Worm (Caenorhabditis elegans) whole organism, L4 larva: Measurements from ENCODE around the gene clhm-1.

Experiments used
- D1046.2 ChIP-seq: fragments of 200-800 bp; sonication (Bioruptor generic); IDR thresholded peaks from 2 replicates; pipeline ENCODE4 v1.3.6; 2022; ENCODE audit warnings: missing genetic modification characterization, missing compliant biosample characterization
- F26F4.8 ChIP-seq: fragments of 200-800 bp; sonication (Bioruptor generic); conservative IDR thresholded peaks from 2 replicates; pipeline ENCODE4 v1.3.6; 2022; ENCODE audit warnings: missing genetic modification characterization, missing compliant biosample characterization
- F37D6.2 ChIP-seq: sonication (generic microtip); optimal IDR thresholded peaks from 2 replicates; lab custom pipeline; 2016; ENCODE audit warnings: mild to moderate bottlenecking, missing genetic modification characterization, missing compliant biosample characterization
- F44E2.7 ChIP-seq: fragments of 200-800 bp; sonication (Bioruptor generic); IDR thresholded peaks from 2 replicates; pipeline ENCODE4 v2.1.2; 2022; ENCODE audit warnings: missing genetic modification characterization, missing compliant biosample characterization
- R02D3.7 ChIP-seq: fragments of 150-350 bp; sonication (generic microtip); optimal IDR thresholded peaks from 3 replicates; lab custom pipeline; 2014; ENCODE audit warnings: missing biosample characterization, missing genetic modification characterization
- T20F7.1 ChIP-seq: fragments of 200-800 bp; sonication (Bioruptor generic); optimal IDR thresholded peaks from 2 replicates; lab custom pipeline; 2018; ENCODE audit warnings: mild to moderate bottlenecking, missing genetic modification characterization, missing compliant biosample characterization
- T26A8.4 ChIP-seq: fragments of 200-800 bp; sonication (Bioruptor generic); IDR thresholded peaks from 2 replicates; pipeline ENCODE4 v1.3.6; 2022; ENCODE audit warnings: missing genetic modification characterization, missing compliant biosample characterization
- Y105C5A.15 ChIP-seq: fragments of 200-800 bp; sonication (Bioruptor generic); IDR thresholded peaks from 2 replicates; pipeline ENCODE4 v1.3.6; 2022; ENCODE audit warnings: missing genetic modification characterization, missing compliant biosample characterization
- Y48G9A.11 ChIP-seq: fragments of 200-800 bp; sonication (Bioruptor generic); IDR thresholded peaks from 2 replicates; pipeline ENCODE4 v1.3.6; 2022; ENCODE audit warnings: missing genetic modification reagents, missing genetic modification characterization, missing compliant biosample characterization
- Y5F2A.4 ChIP-seq: fragments of 200-800 bp; sonication (Bioruptor generic); optimal IDR thresholded peaks from 2 replicates; lab custom pipeline; 2018; ENCODE audit warnings: mild to moderate bottlenecking, missing genetic modification characterization, missing compliant biosample characterization
- ZK337.2 ChIP-seq: fragments of 200-800 bp; sonication (Bioruptor generic); IDR thresholded peaks from 2 replicates; pipeline ENCODE4 v1.3.6; 2022; ENCODE audit warnings: missing genetic modification reagents, missing genetic modification characterization, missing compliant biosample characterization
- ZK546.5 ChIP-seq, 2 experiments: sonication (generic microtip); optimal IDR thresholded peaks; 2 replicates each; lab custom pipeline; 2017; ENCODE audit warnings: missing biosample characterization in 2 of 2, missing genetic modification characterization in 2 of 2
- aha-1 ChIP-seq: fragments of 150-350 bp; peaks from one replicate; lab custom pipeline; 2014; ENCODE audit warnings: missing biosample characterization, missing genetic modification characterization
- aly-2 ChIP-seq: sonication (generic microtip); optimal IDR thresholded peaks from 2 replicates; lab custom pipeline; 2018; ENCODE audit warnings: missing biosample characterization, missing genetic modification characterization
- arid-1 ChIP-seq: fragments of 200-800 bp; sonication (Bioruptor generic); conservative IDR thresholded peaks from 2 replicates; pipeline ENCODE4 v1.3.6; 2022; ENCODE audit warnings: missing genetic modification reagents, missing genetic modification characterization, missing compliant biosample characterization
- ceh-20 ChIP-seq: fragments of 200-800 bp; sonication (Bioruptor generic); IDR thresholded peaks from 2 replicates; pipeline ENCODE4 v1.3.6; 2022; ENCODE audit warnings: missing genetic modification reagents, missing genetic modification characterization, missing compliant biosample characterization
- ceh-28 ChIP-seq: fragments of 150-350 bp; optimal IDR thresholded peaks from 2 replicates; lab custom pipeline; 2014; ENCODE audit warnings: missing biosample characterization, missing genetic modification reagents, missing genetic modification characterization
- ceh-44 ChIP-seq: fragments of 200-800 bp; sonication (Bioruptor generic); IDR thresholded peaks from 2 replicates; pipeline ENCODE4 v1.3.6; 2022; ENCODE audit warnings: missing genetic modification reagents, missing genetic modification characterization, missing compliant biosample characterization
- ces-1 ChIP-seq: fragments of 150-350 bp; sonication (generic microtip); optimal IDR thresholded peaks from 4 replicates; lab custom pipeline; 2014; ENCODE audit warnings: missing biosample characterization, missing genetic modification reagents, missing genetic modification characterization
- ctbp-1 ChIP-seq: fragments of 200-800 bp; sonication (Bioruptor generic); IDR thresholded peaks from 2 replicates; pipeline ENCODE4 v1.3.6; 2022; ENCODE audit warnings: missing genetic modification reagents, missing genetic modification characterization, missing compliant biosample characterization
- daf-12 ChIP-seq: fragments of 150-350 bp; optimal IDR thresholded peaks from 2 replicates; lab custom pipeline; 2014; ENCODE audit warnings: missing biosample characterization, missing genetic modification reagents, missing genetic modification characterization
- daf-19 ChIP-seq: fragments of 200-800 bp; sonication (Bioruptor generic); conservative IDR thresholded peaks from 2 replicates; pipeline ENCODE4 v1.3.6; 2022; ENCODE audit warnings: missing genetic modification characterization, missing compliant biosample characterization
- dmd-6 ChIP-seq: fragments of 200-800 bp; sonication (Bioruptor generic); IDR thresholded peaks from 2 replicates; pipeline ENCODE4 v1.3.6; 2022; ENCODE audit warnings: missing genetic modification reagents, missing genetic modification characterization, missing compliant biosample characterization
- dmd-9 ChIP-seq: fragments of 200-800 bp; sonication (Bioruptor generic); IDR thresholded peaks from 2 replicates; pipeline ENCODE4 v1.3.6; 2022; ENCODE audit warnings: missing genetic modification reagents, missing genetic modification characterization, missing compliant biosample characterization
- duxl-1 ChIP-seq: sonication (generic microtip); optimal IDR thresholded peaks from 2 replicates; lab custom pipeline; 2016; ENCODE audit warnings: mild to moderate bottlenecking, missing genetic modification characterization, moderate library complexity, missing compliant biosample characterization; ENCODE audit not compliant: poor library complexity
- egl-27 ChIP-seq: sonication (generic microtip); optimal IDR thresholded peaks from 3 replicates; lab custom pipeline; 2017; ENCODE audit warnings: missing biosample characterization, missing genetic modification reagents, missing genetic modification characterization
- hmg-1.1 ChIP-seq: fragments of 200-800 bp; sonication (Bioruptor generic); IDR thresholded peaks from 2 replicates; pipeline ENCODE4 v1.3.6; 2022; ENCODE audit warnings: missing genetic modification reagents, missing genetic modification characterization, missing compliant biosample characterization
- jun-1 ChIP-seq: fragments of 150-350 bp; optimal IDR thresholded peaks from 2 replicates; lab custom pipeline; 2014; ENCODE audit warnings: missing biosample characterization, missing genetic modification reagents, missing genetic modification characterization
- lin-1 ChIP-seq: fragments of 200-800 bp; sonication (Bioruptor generic); IDR thresholded peaks from 2 replicates; pipeline ENCODE4 v1.3.6; 2022; ENCODE audit warnings: missing genetic modification reagents, missing genetic modification characterization, missing compliant biosample characterization
- lin-29 ChIP-seq: fragments of 200-800 bp; sonication (Bioruptor generic); IDR thresholded peaks from 2 replicates; pipeline ENCODE4 v1.3.6; 2022; ENCODE audit warnings: missing genetic modification reagents, missing genetic modification characterization, missing compliant biosample characterization
- lsy-2 ChIP-seq, 2 experiments: fragments of 150-350 bp in 1 of 2; sonication (generic microtip) in 1 of 2; optimal IDR thresholded peaks; 2 replicates each; lab custom pipeline; 2014 to 2017; ENCODE audit warnings: missing biosample characterization in 2 of 2, missing genetic modification characterization in 2 of 2
- madf-5 ChIP-seq, 2 experiments: fragments of 200-800 bp; sonication (Bioruptor generic); IDR thresholded peaks; 2 replicates each; pipeline ENCODE4 v1.3.6; 2022; ENCODE audit warnings: missing compliant biosample characterization in 2 of 2, missing genetic modification characterization in 2 of 2
- mdl-1 ChIP-seq, 2 experiments: fragments of 150-350 bp in 1 of 2; sonication (generic microtip) in 1 of 2; optimal IDR thresholded peaks; 2 replicates each; lab custom pipeline; 2014 to 2017; ENCODE audit warnings: missing biosample characterization in 2 of 2, missing genetic modification characterization in 2 of 2
- mxl-3 ChIP-seq: fragments of 200-800 bp; sonication (Bioruptor generic); optimal IDR thresholded peaks from 2 replicates; lab custom pipeline; 2018; ENCODE audit warnings: mild to moderate bottlenecking, missing genetic modification characterization, missing compliant biosample characterization
- nhr-10 ChIP-seq: fragments of 150-350 bp; optimal IDR thresholded peaks from 2 replicates; lab custom pipeline; 2014; ENCODE audit warnings: missing biosample characterization, missing genetic modification characterization
- nhr-237 ChIP-seq: sonication (generic microtip); optimal IDR thresholded peaks from 2 replicates; lab custom pipeline; 2017; ENCODE audit warnings: missing biosample characterization, missing genetic modification characterization
- nhr-28 ChIP-seq: fragments of 150-350 bp; optimal IDR thresholded peaks from 2 replicates; lab custom pipeline; 2014; ENCODE audit warnings: missing biosample characterization, missing genetic modification characterization
- nhr-42 ChIP-seq: fragments of 200-800 bp; sonication (Bioruptor generic); IDR thresholded peaks from 2 replicates; pipeline ENCODE4 v1.3.6; 2022; ENCODE audit warnings: missing genetic modification characterization, missing compliant biosample characterization
- nhr-6 ChIP-seq: fragments of 150-350 bp; optimal IDR thresholded peaks from 2 replicates; lab custom pipeline; 2014; ENCODE audit warnings: missing biosample characterization, missing genetic modification characterization
- nhr-76 ChIP-seq: fragments of 150-350 bp; optimal IDR thresholded peaks from 2 replicates; lab custom pipeline; 2014; ENCODE audit warnings: missing biosample characterization, missing genetic modification characterization
- nhr-77 ChIP-seq: fragments of 150-350 bp; optimal IDR thresholded peaks from 2 replicates; lab custom pipeline; 2014; ENCODE audit warnings: missing biosample characterization, missing genetic modification characterization
- rbr-2 ChIP-seq: sonication (generic microtip); optimal IDR thresholded peaks from 2 replicates; lab custom pipeline; 2016; ENCODE audit warnings: missing genotype, missing genetic modification characterization, missing compliant biosample characterization
- saeg-2 ChIP-seq: fragments of 200-800 bp; sonication (Bioruptor generic); IDR thresholded peaks from 2 replicates; pipeline ENCODE4 v1.3.6; 2022; ENCODE audit warnings: missing genetic modification reagents, missing genetic modification characterization, missing compliant biosample characterization
- sdz-12 ChIP-seq: fragments of 200-800 bp; sonication (Bioruptor generic); optimal IDR thresholded peaks from 2 replicates; lab custom pipeline; 2018; ENCODE audit warnings: mild to moderate bottlenecking, missing genetic modification characterization, missing compliant biosample characterization
- snpc-1.2 ChIP-seq: fragments of 200-800 bp; sonication (Bioruptor generic); IDR thresholded peaks from 2 replicates; pipeline ENCODE4 v1.3.6; 2022; ENCODE audit warnings: missing genetic modification reagents, missing genetic modification characterization, missing compliant biosample characterization
- snpc-4 ChIP-seq: fragments of 150-350 bp; optimal IDR thresholded peaks from 2 replicates; lab custom pipeline; 2014; ENCODE audit warnings: missing biosample characterization, missing genetic modification characterization
- tag-97 ChIP-seq: fragments of 200-800 bp; sonication (Bioruptor generic); IDR thresholded peaks from 2 replicates; pipeline ENCODE4 v1.3.6; 2022; ENCODE audit warnings: missing genetic modification characterization, missing compliant biosample characterization
- tra-1 ChIP-seq: fragments of 200-800 bp; sonication (Bioruptor generic); IDR thresholded peaks from 2 replicates; pipeline ENCODE4 v1.3.6; 2022; ENCODE audit warnings: missing genetic modification reagents, missing genetic modification characterization, missing compliant biosample characterization
- unc-130 ChIP-seq: sonication (generic microtip); optimal IDR thresholded peaks from 2 replicates; lab custom pipeline; 2016; ENCODE audit warnings: missing genetic modification reagents, missing genetic modification characterization, missing compliant biosample characterization
- vab-7 ChIP-seq: fragments of 200-800 bp; sonication (Bioruptor generic); IDR thresholded peaks from 2 replicates; pipeline ENCODE4 v1.3.6; 2022; ENCODE audit warnings: missing genetic modification reagents, missing genetic modification characterization, missing compliant biosample characterization
- zfp-2 ChIP-seq: sonication (generic microtip); optimal IDR thresholded peaks from 2 replicates; lab custom pipeline; 2016; ENCODE audit warnings: mild to moderate bottlenecking, missing genetic modification characterization, missing compliant biosample characterization
- zip-11 ChIP-seq: fragments of 200-800 bp; sonication (Bioruptor generic); IDR thresholded peaks from 2 replicates; pipeline ENCODE4 v1.3.6; 2022; ENCODE audit warnings: missing genetic modification characterization, missing compliant biosample characterization
- ztf-11 ChIP-seq: fragments of 150-350 bp; optimal IDR thresholded peaks from 2 replicates; lab custom pipeline; 2014; ENCODE audit warnings: missing biosample characterization, missing genetic modification characterization

Gene clhm-1

DNA sequence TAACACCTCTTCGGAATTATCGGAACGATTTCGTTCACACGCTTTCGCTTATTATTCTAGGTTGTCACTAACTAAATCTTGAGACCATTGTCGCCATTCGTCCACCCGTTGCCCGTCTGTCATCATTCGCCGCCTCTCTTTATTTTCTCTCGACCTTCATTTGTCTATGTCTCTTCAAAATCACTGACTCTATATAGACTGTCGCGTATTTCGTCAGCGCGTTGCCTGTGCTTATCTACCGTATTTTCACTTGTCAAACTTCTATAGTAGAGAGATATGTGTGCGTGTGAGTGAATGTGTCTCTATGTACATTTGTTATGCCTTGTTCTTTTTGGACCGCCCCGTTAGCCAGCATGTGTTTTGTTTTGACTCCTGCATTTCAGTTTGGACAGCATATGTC is 41.7 kb downstream of the clhm-1 start (continued):
- no peak for TF ChIP-seq duxl-1 (tag; lab: Kevin White, UChicago)
- no peak for TF ChIP-seq ceh-28
- peak; percentile 58 for TF ChIP-seq nhr-6 (tag; lab: Kevin White, UChicago)
- no peak for TF ChIP-seq T20F7.1 (GFP tag; lab: Kevin White, UChicago)
- TF ChIP-seq madf-5 (GFP tag; IDR thresholded peaks at IDR 0.05; lab: Robert Waterston, UW), result no peak
- no peak for TF ChIP-seq D1046.2 (GFP tag; lab: Robert Waterston, UW)
- TF ChIP-seq daf-12 (tag; lab: Kevin White, UChicago), result no peak
- peak in 1 of 2 experiments; percentile 29 for TF ChIP-seq mdl-1 (tag; optimal IDR thresholded peaks at IDR 0.05; lab: Kevin White, UChicago)
- no peak for TF ChIP-seq daf-19 (GFP tag; lab: Robert Waterston, UW)
- TF ChIP-seq ceh-20 (GFP tag; lab: Robert Waterston, UW), result no peak
- TF ChIP-seq vab-7 (GFP tag; lab: Robert Waterston, UW), result no peak
- no peak for TF ChIP-seq arid-1 (GFP tag; lab: Robert Waterston, UW)
- peak; percentile 60; the same call in 1 of the 2 replicates for TF ChIP-seq dmd-6 (GFP tag; lab: Robert Waterston, UW)
- no peak for TF ChIP-seq snpc-1.2 (GFP tag; lab: Robert Waterston, UW)
- no peak for TF ChIP-seq nhr-42 (GFP tag; lab: Robert Waterston, UW)
- TF ChIP-seq ztf-11 (tag; lab: Kevin White, UChicago), result no peak
- TF ChIP-seq zip-11, result no peak
- TF ChIP-seq saeg-2 (GFP tag; lab: Robert Waterston, UW), result no peak
- no peak for TF ChIP-seq T26A8.4 (GFP tag; lab: Robert Waterston, UW)
- no peak for TF ChIP-seq F26F4.8 (GFP tag; lab: Robert Waterston, UW)
- TF ChIP-seq nhr-77 (tag; lab: Kevin White, UChicago), result no peak
- TF ChIP-seq F37D6.2 (tag; lab: Kevin White, UChicago), result no peak
- no peak for TF ChIP-seq R02D3.7 (tag; lab: Kevin White, UChicago)
- no peak for TF ChIP-seq tag-97 (GFP tag; lab: Robert Waterston, UW)
- no peak for TF ChIP-seq egl-27 (tag; lab: Kevin White, UChicago)
- peak; percentile 0 for TF ChIP-seq nhr-10 (tag; lab: Kevin White, UChicago)
- no peak for TF ChIP-seq hmg-1.1
- no peak for TF ChIP-seq aha-1 (tag; lab: Kevin White, UChicago)
- peak; percentile 44 to 51 for TF ChIP-seq lsy-2 (tag; optimal IDR thresholded peaks at IDR 0.05; lab: Kevin White, UChicago)
- TF ChIP-seq tra-1, result 0 out of 2 replicates have a peak, but pooled peaks have one; percentile 38
- TF ChIP-seq Y105C5A.15 (GFP tag; lab: Robert Waterston, UW), result no peak
- TF ChIP-seq snpc-4 (tag; lab: Kevin White, UChicago), result no peak
- TF ChIP-seq Y48G9A.11, result no peak
- TF ChIP-seq jun-1 (tag; lab: Kevin White, UChicago), result no peak
- TF ChIP-seq lin-1 (GFP tag; lab: Robert Waterston, UW), result 0 out of 2 replicates have a peak, but pooled peaks have one; percentile 13
- no peak for TF ChIP-seq unc-130
- TF ChIP-seq zfp-2 (tag; lab: Kevin White, UChicago), result no peak
- no peak for TF ChIP-seq ctbp-1 (GFP tag; lab: Robert Waterston, UW)
- no peak for TF ChIP-seq ZK546.5 (tag; optimal IDR thresholded peaks at IDR 0.05; lab: Kevin White, UChicago)
- TF ChIP-seq ces-1 (GFP tag; lab: Kevin White, UChicago), result no peak
- TF ChIP-seq sdz-12 (GFP tag; lab: Kevin White, UChicago), result no peak
- TF ChIP-seq nhr-76 (tag; lab: Kevin White, UChicago), result no peak
- no peak for TF ChIP-seq ZK337.2 (GFP tag; lab: Robert Waterston, UW)
- TF ChIP-seq Y5F2A.4, result no peak
- no peak for TF ChIP-seq ceh-44 (GFP tag; lab: Robert Waterston, UW)
- no peak for TF ChIP-seq nhr-237 (tag; lab: Kevin White, UChicago)
- TF ChIP-seq lin-29, result no peak
- peak; percentile 82 for TF ChIP-seq mxl-3 (GFP tag; lab: Kevin White, UChicago)
- TF ChIP-seq nhr-28 (tag; lab: Kevin White, UChicago), result peak; percentile 84
- TF ChIP-seq F44E2.7, result no peak
- TF ChIP-seq rbr-2, result no peak
- TF ChIP-seq aly-2, result no peak
- TF ChIP-seq dmd-9, result no peak
